Fruit fly (Drosophila melanogaster) whole organism, embryonic: ENCODE data around the gene TbCMF46.

ENCODE experiments used
- Atf6 ChIP-seq: fragments of 200-800 bp; sonication (Bioruptor generic); IDR thresholded peaks from 2 replicates; pipeline ENCODE4 v1.3.6; 2022; ENCODE audit warnings: missing biosample characterization, missing genetic modification characterization
- B-H1 ChIP-seq: fragments of 200-800 bp; sonication (Bioruptor generic); IDR thresholded peaks from 3 replicates; pipeline ENCODE4 v1.3.6; 2022; ENCODE audit warnings: missing biosample characterization, missing genetic modification characterization
- BEAF-32 ChIP-seq: fragments of 200-800 bp; sonication (Bioruptor generic); optimal IDR thresholded peaks from 3 replicates; lab custom pipeline; 2017; ENCODE audit warnings: missing biosample characterization, missing genetic modification characterization, mild to moderate bottlenecking, moderate library complexity, missing genetic modification reagents
- BtbVII ChIP-seq: fragments of 200-800 bp; sonication (Bioruptor generic); optimal IDR thresholded peaks from 3 replicates; lab custom pipeline; 2017; ENCODE audit warnings: missing biosample characterization, mild to moderate bottlenecking, missing genetic modification characterization
- CG10321 ChIP-seq: fragments of 200-800 bp; sonication (Bioruptor generic); IDR thresholded peaks from 2 replicates; pipeline ENCODE4 v1.3.6; 2022; ENCODE audit warnings: missing biosample characterization, missing genetic modification characterization
- CG12659 ChIP-seq: fragments of 200-800 bp; sonication (Bioruptor generic); optimal IDR thresholded peaks from 3 replicates; lab custom pipeline; 2017; ENCODE audit warnings: mild to moderate bottlenecking, missing biosample characterization, missing genetic modification reagents, missing genetic modification characterization
- CG13287 ChIP-seq: fragments of 200-800 bp; sonication (Bioruptor generic); IDR thresholded peaks from 2 replicates; pipeline ENCODE4 v1.3.6; 2022; ENCODE audit warnings: missing biosample characterization, missing genetic modification characterization; ENCODE audit not compliant: partially characterized antibody
- CG14050 ChIP-seq: fragments of 200-800 bp; sonication (Bioruptor generic); IDR thresholded peaks from 3 replicates; pipeline ENCODE4 v1.3.6; 2022; ENCODE audit warnings: missing biosample characterization, missing genetic modification characterization
- CG17802 ChIP-seq: fragments of 200-800 bp; sonication (Bioruptor generic); optimal IDR thresholded peaks from 2 replicates; lab custom pipeline; 2018; ENCODE audit warnings: missing biosample characterization, mild to moderate bottlenecking, missing genetic modification characterization, moderate library complexity
- CG2116 ChIP-seq: fragments of 200-800 bp; sonication (Bioruptor generic); optimal IDR thresholded peaks from 3 replicates; lab custom pipeline; 2018; ENCODE audit warnings: missing biosample characterization, mild to moderate bottlenecking, missing genetic modification characterization
- CG2120 ChIP-seq: fragments of 200-800 bp; sonication (Bioruptor generic); optimal IDR thresholded peaks from 3 replicates; lab custom pipeline; 2016; ENCODE audit warnings: missing biosample characterization, missing genetic modification characterization
- CG2875 ChIP-seq: fragments of 200-800 bp; sonication (Bioruptor generic); optimal IDR thresholded peaks from 2 replicates; lab custom pipeline; 2017; ENCODE audit warnings: missing biosample characterization, mild to moderate bottlenecking, missing genetic modification characterization, missing genetic modification reagents
- CG3163 ChIP-seq: fragments of 200-800 bp; sonication (Bioruptor generic); optimal IDR thresholded peaks from 3 replicates; lab custom pipeline; 2016; ENCODE audit warnings: missing biosample characterization, missing genetic modification characterization
- CG32772 ChIP-seq: fragments of 200-800 bp; sonication (Bioruptor generic); IDR thresholded peaks from 2 replicates; pipeline ENCODE4 v1.3.6; 2022; ENCODE audit warnings: missing biosample characterization, missing genetic modification characterization
- CG3407 ChIP-seq: fragments of 200-800 bp; sonication (Bioruptor generic); optimal IDR thresholded peaks from 2 replicates; lab custom pipeline; 2018; ENCODE audit warnings: missing biosample characterization, mild to moderate bottlenecking, missing genetic modification characterization
- CG34376 ChIP-seq: fragments of 200-800 bp; sonication (Bioruptor generic); optimal IDR thresholded peaks from 2 replicates; lab custom pipeline; 2018; ENCODE audit warnings: missing biosample characterization, mild to moderate bottlenecking, missing genetic modification characterization
- CG3847 ChIP-seq: fragments of 200-800 bp; sonication (Bioruptor generic); IDR thresholded peaks from 2 replicates; pipeline ENCODE4 v1.3.6; 2022; ENCODE audit warnings: missing biosample characterization, missing genetic modification characterization
- CG42726 ChIP-seq: fragments of 200-800 bp; sonication (Bioruptor generic); IDR thresholded peaks from 2 replicates; pipeline ENCODE4 v1.3.6; 2022; ENCODE audit warnings: missing biosample characterization, missing genetic modification characterization; ENCODE audit not compliant: partially characterized antibody
- CG43689 ChIP-seq: fragments of 200-800 bp; sonication (Bioruptor generic); IDR thresholded peaks from 2 replicates; pipeline ENCODE4 v1.3.6; 2022; ENCODE audit warnings: missing biosample characterization, missing genetic modification characterization
- CG6791 ChIP-seq: fragments of 200-800 bp; sonication (Bioruptor generic); IDR thresholded peaks from 3 replicates; pipeline ENCODE4 v1.3.6; 2022; ENCODE audit warnings: missing biosample characterization, missing genetic modification characterization; ENCODE audit not compliant: partially characterized antibody
- CG9797 ChIP-seq: fragments of 200-800 bp; sonication (Bioruptor generic); optimal IDR thresholded peaks from 3 replicates; lab custom pipeline; 2018; ENCODE audit warnings: missing biosample characterization, mild to moderate bottlenecking, missing genetic modification characterization
- Dp ChIP-seq: fragments of 200-800 bp; sonication (Bioruptor generic); optimal IDR thresholded peaks from 2 replicates; lab custom pipeline; 2018; ENCODE audit warnings: missing biosample characterization, mild to moderate bottlenecking, missing genetic modification characterization, moderate library complexity
- Dref ChIP-seq: fragments of 200-800 bp; sonication (Bioruptor generic); IDR thresholded peaks from 2 replicates; pipeline ENCODE4 v1.3.6; 2022; ENCODE audit warnings: missing biosample characterization, missing genetic modification characterization
- ERR ChIP-seq: fragments of 200-800 bp; sonication (Bioruptor generic); optimal IDR thresholded peaks from 2 replicates; lab custom pipeline; 2016; ENCODE audit warnings: missing biosample characterization, missing genetic modification characterization
- Ets65A ChIP-seq: fragments of 200-800 bp; sonication (Bioruptor generic); peaks from one replicate; lab custom pipeline; 2016; ENCODE audit warnings: missing biosample characterization, missing genetic modification characterization
- Fer1 ChIP-seq: fragments of 200-800 bp; sonication (Bioruptor generic); optimal IDR thresholded peaks from 2 replicates; lab custom pipeline; 2017; ENCODE audit warnings: missing biosample characterization, mild to moderate bottlenecking, missing genetic modification characterization
- HLH3B ChIP-seq: fragments of 200-800 bp; sonication (Bioruptor generic); IDR thresholded peaks from 2 replicates; pipeline ENCODE4 v1.3.6; 2022; ENCODE audit warnings: missing biosample characterization, missing genetic modification characterization
- HLH4C ChIP-seq: fragments of 200-800 bp; sonication (Bioruptor generic); IDR thresholded peaks from 3 replicates; pipeline ENCODE4 v1.3.6; 2022; ENCODE audit warnings: missing biosample characterization, missing genetic modification characterization; ENCODE audit not compliant: partially characterized antibody
- Lim3 ChIP-seq: fragments of 200-800 bp; sonication (Bioruptor generic); IDR thresholded peaks from 2 replicates; pipeline ENCODE4 v1.3.6; 2022; ENCODE audit warnings: missing biosample characterization, missing genetic modification characterization
- Lpt ChIP-seq: fragments of >200 bp; optimal IDR thresholded peaks from 2 replicates; lab custom pipeline; 2018; ENCODE audit warnings: missing biosample characterization, missing genetic modification characterization
- Pdp1 ChIP-seq, 2 experiments: fragments of 200-800 bp; sonication (Bioruptor generic); optimal IDR thresholded peaks; 3 replicates each; lab custom pipeline; 2016; ENCODE audit warnings: missing biosample characterization in 2 of 2, missing genetic modification characterization in 2 of 2, mild to moderate bottlenecking in 1 of 2, moderate library complexity in 1 of 2
- Scr ChIP-seq: fragments of 200-800 bp; sonication (Bioruptor generic); IDR thresholded peaks from 2 replicates; pipeline ENCODE4 v1.3.6; 2022; ENCODE audit warnings: missing biosample characterization, missing genetic modification characterization; ENCODE audit not compliant: partially characterized antibody
- Ssrp ChIP-seq: fragments of 200-800 bp; sonication (Bioruptor generic); optimal IDR thresholded peaks from 2 replicates; lab custom pipeline; 2018; ENCODE audit warnings: missing biosample characterization, mild to moderate bottlenecking, missing genetic modification characterization, moderate library complexity
- Usf ChIP-seq: fragments of 200-800 bp; sonication (Bioruptor generic); optimal IDR thresholded peaks from 2 replicates; lab custom pipeline; 2017; ENCODE audit warnings: missing genotype, missing biosample characterization, missing genetic modification characterization
- amos ChIP-seq: fragments of 200-800 bp; sonication (Bioruptor generic); IDR thresholded peaks from 2 replicates; pipeline ENCODE4 v1.3.6; 2022; ENCODE audit warnings: missing biosample characterization, missing genetic modification characterization; ENCODE audit not compliant: partially characterized antibody
- bab2 ChIP-seq: fragments of 200-800 bp; sonication (Bioruptor generic); optimal IDR thresholded peaks from 2 replicates; lab custom pipeline; 2016; ENCODE audit warnings: missing biosample characterization, missing genetic modification characterization
- chn ChIP-seq: fragments of 200-800 bp; sonication (Bioruptor generic); optimal IDR thresholded peaks from 2 replicates; lab custom pipeline; 2016; ENCODE audit warnings: missing biosample characterization, missing genetic modification characterization
- crc ChIP-seq: fragments of 200-800 bp; sonication (Bioruptor generic); optimal IDR thresholded peaks from 2 replicates; lab custom pipeline; 2016; ENCODE audit warnings: missing biosample characterization, missing genetic modification characterization
- danr ChIP-seq: fragments of 200-800 bp; sonication (Bioruptor generic); IDR thresholded peaks from 2 replicates; pipeline ENCODE4 v1.3.6; 2022; ENCODE audit warnings: missing biosample characterization, missing genetic modification characterization
- ems ChIP-seq: fragments of 200-800 bp; sonication (Bioruptor generic); optimal IDR thresholded peaks from 3 replicates; lab custom pipeline; 2016; ENCODE audit warnings: missing biosample characterization, missing genetic modification characterization
- exex ChIP-seq: fragments of 200-800 bp; sonication (Bioruptor generic); optimal IDR thresholded peaks from 4 replicates; lab custom pipeline; 2018; ENCODE audit warnings: missing biosample characterization, mild to moderate bottlenecking, missing genetic modification characterization, moderate library complexity
- gsb ChIP-seq: fragments of 200-800 bp; sonication (Bioruptor generic); IDR thresholded peaks from 2 replicates; pipeline ENCODE4 v1.3.6; 2022; ENCODE audit warnings: missing biosample characterization, missing genetic modification characterization
- gsb-n ChIP-seq: fragments of 200-800 bp; sonication (Bioruptor generic); optimal IDR thresholded peaks from 3 replicates; lab custom pipeline; 2018; ENCODE audit warnings: missing biosample characterization, mild to moderate bottlenecking, missing genetic modification characterization
- hb ChIP-seq: fragments of 200-800 bp; sonication (Bioruptor generic); IDR thresholded peaks from 3 replicates; pipeline ENCODE4 v1.3.6; 2022; ENCODE audit warnings: missing biosample characterization, missing genetic modification characterization; ENCODE audit not compliant: partially characterized antibody
- lab ChIP-seq: fragments of 200-800 bp; sonication (Bioruptor generic); optimal IDR thresholded peaks from 3 replicates; lab custom pipeline; 2017; ENCODE audit warnings: missing biosample characterization, missing genetic modification characterization, mild to moderate bottlenecking, moderate library complexity, missing genetic modification reagents
- nerfin-2 ChIP-seq: fragments of 200-800 bp; sonication (Bioruptor generic); IDR thresholded peaks from 2 replicates; pipeline ENCODE4 v1.3.6; 2022; ENCODE audit warnings: missing biosample characterization, missing genetic modification characterization; ENCODE audit not compliant: partially characterized antibody
- nom ChIP-seq: fragments of 200-800 bp; sonication (Bioruptor generic); optimal IDR thresholded peaks from 2 replicates; lab custom pipeline; 2017; ENCODE audit warnings: missing biosample characterization, missing genetic modification characterization, mild to moderate bottlenecking, moderate library complexity, missing genetic modification reagents
- salm ChIP-seq: fragments of 200-800 bp; sonication (Bioruptor generic); optimal IDR thresholded peaks from 2 replicates; lab custom pipeline; 2018; ENCODE audit warnings: missing biosample characterization, mild to moderate bottlenecking, missing genetic modification characterization
- stwl ChIP-seq: fragments of 200-800 bp; sonication (Bioruptor generic); optimal IDR thresholded peaks from 3 replicates; lab custom pipeline; 2018; ENCODE audit warnings: missing biosample characterization, mild to moderate bottlenecking, missing genetic modification characterization, moderate library complexity
- usp ChIP-seq: fragments of >200 bp; optimal IDR thresholded peaks from 2 replicates; lab custom pipeline; 2017; ENCODE audit warnings: missing biosample characterization, missing genetic modification characterization

Gene TbCMF46

DNA sequence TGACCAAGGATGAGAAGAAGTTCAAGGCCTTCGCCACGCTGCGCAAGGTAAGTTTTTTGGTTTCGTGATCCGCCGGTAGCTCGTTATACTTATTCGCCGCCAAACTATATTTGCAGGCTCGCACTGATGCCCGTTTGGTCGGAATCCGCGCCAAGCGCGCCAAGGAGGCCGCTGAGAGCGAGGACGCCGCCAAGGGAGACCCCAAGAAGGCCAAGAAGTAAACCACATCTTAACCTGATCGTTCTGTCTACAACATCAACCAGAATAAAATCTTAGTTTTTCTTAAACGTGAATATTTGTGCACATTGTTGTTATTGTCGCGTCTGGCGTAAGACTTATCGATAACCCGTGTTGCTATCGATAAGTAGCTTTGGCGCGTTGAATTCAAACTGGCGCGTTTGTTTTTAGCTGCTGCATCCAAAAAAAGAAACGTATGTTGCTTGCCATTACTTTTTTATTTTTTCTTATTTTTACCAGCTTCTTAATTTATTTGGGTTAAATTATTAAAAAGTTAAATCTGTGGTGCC lies 43.6 kb upstream of the TbCMF46 start (continued):
- TF ChIP-seq HLH4C (GFP tag; lab: Robert Waterston, UW), result peak; percentile 65
- TF ChIP-seq bab2, result no peak
- no peak for TF ChIP-seq gsb
- no peak for TF ChIP-seq Lim3 (GFP tag; lab: Robert Waterston, UW)
- peak; percentile 73 for TF ChIP-seq Dp (GFP tag; lab: Kevin White, UChicago)
- no peak for TF ChIP-seq CG2120 (GFP tag; lab: Kevin White, UChicago)
- no peak for TF ChIP-seq CG2875 (GFP tag; lab: Kevin White, UChicago)
- TF ChIP-seq CG42726 (GFP tag; lab: Robert Waterston, UW), result no peak
- no peak for TF ChIP-seq ems (GFP tag; lab: Kevin White, UChicago)
- no peak for TF ChIP-seq Usf (GFP tag; lab: Kevin White, UChicago)
- TF ChIP-seq CG3847 (GFP tag; lab: Robert Waterston, UW), result no peak
- no peak for TF ChIP-seq CG9797 (GFP tag; lab: Kevin White, UChicago)
- no peak for TF ChIP-seq Atf6
- TF ChIP-seq nerfin-2, result peak; percentile 65; the same call in 1 of the 2 replicates
- TF ChIP-seq CG43689 (GFP tag; lab: Robert Waterston, UW), result no peak
- peak; percentile 37 for TF ChIP-seq BEAF-32 (GFP tag; lab: Kevin White, UChicago)
- no peak for TF ChIP-seq B-H1 (GFP tag; lab: Robert Waterston, UW)
- no peak for TF ChIP-seq crc (GFP tag; lab: Kevin White, UChicago)
- peak; percentile 83 for TF ChIP-seq Dref (GFP tag; lab: Robert Waterston, UW)
- no peak for TF ChIP-seq CG34376 (GFP tag; lab: Kevin White, UChicago)
- no peak for TF ChIP-seq usp (GFP tag; lab: Kevin White, UChicago)
- TF ChIP-seq exex (tag; lab: Kevin White, UChicago), result no peak
- TF ChIP-seq hb (GFP tag; lab: Robert Waterston, UW), result 0 out of 3 replicates have a peak, but pooled peaks have one; percentile 31
- TF ChIP-seq BtbVII, result no peak
- no peak for TF ChIP-seq gsb-n (tag; lab: Kevin White, UChicago)
- peak; percentile 6 for TF ChIP-seq stwl (tag; lab: Kevin White, UChicago)
- no peak for TF ChIP-seq danr (GFP tag; lab: Robert Waterston, UW)
- TF ChIP-seq Ssrp (tag; lab: Kevin White, UChicago), result no peak
- no peak for TF ChIP-seq chn (GFP tag; lab: Kevin White, UChicago)
- TF ChIP-seq CG3163 (GFP tag; lab: Kevin White, UChicago), result no peak
- no peak for TF ChIP-seq nom (GFP tag; lab: Kevin White, UChicago)
- TF ChIP-seq Ets65A (GFP tag; lab: Kevin White, UChicago), result no peak
- TF ChIP-seq CG3407 (GFP tag; lab: Kevin White, UChicago), result no peak
- TF ChIP-seq CG32772 (GFP tag; lab: Robert Waterston, UW), result no peak
- no peak for TF ChIP-seq CG10321 (GFP tag; lab: Robert Waterston, UW)
- no peak for TF ChIP-seq salm (tag; lab: Kevin White, UChicago)
- no peak for TF ChIP-seq CG14050 (GFP tag; lab: Robert Waterston, UW)
- peak; percentile 76 for TF ChIP-seq CG13287 (GFP tag; lab: Robert Waterston, UW)
- TF ChIP-seq Pdp1 (GFP tag; optimal IDR thresholded peaks at IDR 0.05; lab: Kevin White, UChicago), result peak in 1 of 2 experiments; percentile 74
- no peak for TF ChIP-seq HLH3B (GFP tag; lab: Robert Waterston, UW)
- no peak for TF ChIP-seq lab (GFP tag; lab: Kevin White, UChicago)
- TF ChIP-seq amos (GFP tag; lab: Robert Waterston, UW), result peak; percentile 27; the same call in 1 of the 2 replicates
- peak; percentile 45 for TF ChIP-seq CG2116 (GFP tag; lab: Kevin White, UChicago)
- TF ChIP-seq ERR (GFP tag; lab: Kevin White, UChicago), result no peak
- TF ChIP-seq CG12659 (GFP tag; lab: Kevin White, UChicago), result no peak
- TF ChIP-seq Lpt (GFP tag; lab: Kevin White, UChicago), result no peak
- no peak for TF ChIP-seq CG17802 (tag; lab: Kevin White, UChicago)
- TF ChIP-seq Scr, result peak; percentile 50
- no peak for TF ChIP-seq Fer1
- TF ChIP-seq CG6791 (GFP tag; lab: Robert Waterston, UW), result peak; percentile 44; the same call in 1 of the 3 replicates
